Worm (Caenorhabditis elegans) whole organism, L2 larva: ENCODE data around the gene tmed-13.

Experiments
- R02D3.7 ChIP-seq: fragments of 150-350 bp; optimal IDR thresholded peaks from 2 replicates; lab custom pipeline; 2014; ENCODE audit warnings: missing biosample characterization, missing genetic modification characterization
- alr-1 ChIP-seq: fragments of 150-350 bp; optimal IDR thresholded peaks from 2 replicates; lab custom pipeline; 2014; ENCODE audit warnings: missing biosample characterization, missing genetic modification characterization
- aly-2 ChIP-seq: fragments of 150-350 bp; optimal IDR thresholded peaks from 2 replicates; lab custom pipeline; 2014; ENCODE audit warnings: missing biosample characterization, missing genetic modification characterization
- ama-1 ChIP-seq: fragments of 150-350 bp; optimal IDR thresholded peaks from 2 replicates; lab custom pipeline; 2018; ENCODE audit warnings: inconsistent platforms
- blmp-1 ChIP-seq: sonication (generic microtip); optimal IDR thresholded peaks from 2 replicates; lab custom pipeline; 2017; ENCODE audit warnings: missing genetic modification characterization, mild to moderate bottlenecking, missing compliant biosample characterization, antibody characterized with exemption, moderate library complexity; ENCODE audit not compliant: insufficient read depth
- ceh-16 ChIP-seq: fragments of 150-350 bp; optimal IDR thresholded peaks from 2 replicates; lab custom pipeline; 2014; ENCODE audit warnings: missing biosample characterization, missing genetic modification characterization
- ceh-82 ChIP-seq: fragments of 150-350 bp; optimal IDR thresholded peaks from 2 replicates; lab custom pipeline; 2014; ENCODE audit warnings: missing biosample characterization, missing genetic modification characterization
- crh-2 ChIP-seq: sonication (generic microtip); optimal IDR thresholded peaks from 2 replicates; lab custom pipeline; 2017; ENCODE audit warnings: missing biosample characterization, missing genetic modification characterization
- elt-3 ChIP-seq: sonication (generic microtip); optimal IDR thresholded peaks from 2 replicates; lab custom pipeline; 2017; ENCODE audit warnings: missing biosample characterization, missing genetic modification characterization
- gmeb-1 ChIP-seq: fragments of 150-350 bp; optimal IDR thresholded peaks from 2 replicates; lab custom pipeline; 2014; ENCODE audit warnings: missing biosample characterization, missing genetic modification characterization
- lin-13 ChIP-seq: fragments of 150-350 bp; optimal IDR thresholded peaks from 2 replicates; lab custom pipeline; 2014; ENCODE audit warnings: missing biosample characterization, missing genetic modification reagents, missing genetic modification characterization
- lin-39 ChIP-seq: fragments of 150-350 bp; optimal IDR thresholded peaks from 2 replicates; lab custom pipeline; 2014; ENCODE audit warnings: missing biosample characterization, missing genetic modification reagents, missing genetic modification characterization
- lsy-2 ChIP-seq, 2 experiments: fragments of 150-350 bp in 1 of 2; sonication (generic microtip) in 1 of 2; optimal IDR thresholded peaks; 2 replicates each; lab custom pipeline; 2014 to 2017; ENCODE audit warnings: missing biosample characterization in 2 of 2, missing genetic modification characterization in 2 of 2
- mab-5 ChIP-seq: fragments of 150-350 bp; optimal IDR thresholded peaks from 2 replicates; lab custom pipeline; 2014; ENCODE audit warnings: missing biosample characterization, missing genetic modification characterization
- mdl-1 ChIP-seq, 2 experiments: fragments of 150-350 bp in 1 of 2; sonication (generic microtip) in 1 of 2; optimal IDR thresholded peaks; 2 replicates each; lab custom pipeline; 2017; ENCODE audit warnings: missing biosample characterization in 2 of 2, missing genetic modification characterization in 2 of 2
- nhr-10 ChIP-seq: sonication (generic microtip); optimal IDR thresholded peaks from 2 replicates; lab custom pipeline; 2017; ENCODE audit warnings: missing biosample characterization, missing genetic modification characterization
- nhr-11 ChIP-seq: fragments of 150-350 bp; optimal IDR thresholded peaks from 2 replicates; lab custom pipeline; 2014; ENCODE audit warnings: missing biosample characterization, missing genetic modification characterization
- nhr-12 ChIP-seq: fragments of 150-350 bp; optimal IDR thresholded peaks from 2 replicates; lab custom pipeline; 2014; ENCODE audit warnings: missing biosample characterization, missing genetic modification characterization
- nhr-23 ChIP-seq: fragments of 150-350 bp; optimal IDR thresholded peaks from 2 replicates; lab custom pipeline; 2014; ENCODE audit warnings: missing biosample characterization, missing genetic modification reagents, missing genetic modification characterization
- nhr-237 ChIP-seq: fragments of 150-350 bp; optimal IDR thresholded peaks from 2 replicates; lab custom pipeline; 2014; ENCODE audit warnings: missing biosample characterization, missing genetic modification characterization
- nhr-25 ChIP-seq: fragments of 150-350 bp; sonication (generic microtip); optimal IDR thresholded peaks from 3 replicates; lab custom pipeline; 2014; ENCODE audit warnings: missing biosample characterization, missing genetic modification characterization
- skn-1 ChIP-seq: sonication (generic microtip); optimal IDR thresholded peaks from 2 replicates; lab custom pipeline; 2017; ENCODE audit warnings: missing biosample characterization, missing genetic modification characterization
- sma-3 ChIP-seq: sonication (generic microtip); optimal IDR thresholded peaks from 2 replicates; lab custom pipeline; 2016; ENCODE audit warnings: missing genetic modification reagents, missing genetic modification characterization, missing compliant biosample characterization
- sma-9 ChIP-seq, 2 experiments: fragments of 150-350 bp in 1 of 2; sonication (generic microtip) in 1 of 2; optimal IDR thresholded peaks; 2 replicates each; lab custom pipeline; 2014 to 2016; ENCODE audit warnings: missing genetic modification characterization in 2 of 2, mild to moderate bottlenecking in 1 of 2, missing biosample characterization in 1 of 2, missing compliant biosample characterization in 1 of 2, missing genetic modification reagents in 1 of 2, moderate library complexity in 1 of 2
- snpc-4 ChIP-seq: fragments of 150-350 bp; optimal IDR thresholded peaks from 2 replicates; lab custom pipeline; 2014; ENCODE audit warnings: missing biosample characterization, missing genetic modification characterization
- unc-55 ChIP-seq: fragments of 150-350 bp; sonication (generic microtip); optimal IDR thresholded peaks from 3 replicates; lab custom pipeline; 2014; ENCODE audit warnings: missing biosample characterization, missing genetic modification reagents, missing genetic modification characterization
- unc-62 ChIP-seq: fragments of 150-350 bp; optimal IDR thresholded peaks from 2 replicates; lab custom pipeline; 2014; ENCODE audit warnings: missing biosample characterization, missing genetic modification reagents, missing genetic modification characterization
- zag-1 ChIP-seq: fragments of 150-350 bp; optimal IDR thresholded peaks from 2 replicates; lab custom pipeline; 2014; ENCODE audit warnings: missing biosample characterization, missing genetic modification characterization
- ztf-1 ChIP-seq: fragments of 200-800 bp; sonication (Bioruptor generic); conservative IDR thresholded peaks from 2 replicates; pipeline ENCODE4 v1.3.6; 2022; ENCODE audit warnings: missing genetic modification characterization, missing compliant biosample characterization
- ztf-11 ChIP-seq: sonication (generic microtip); optimal IDR thresholded peaks from 2 replicates; lab custom pipeline; 2017; ENCODE audit warnings: missing biosample characterization, missing genetic modification characterization
- ztf-4 ChIP-seq: fragments of 150-350 bp; optimal IDR thresholded peaks from 2 replicates; lab custom pipeline; 2014; ENCODE audit warnings: missing biosample characterization, missing genetic modification characterization

tmed-13 gene

DNA sequence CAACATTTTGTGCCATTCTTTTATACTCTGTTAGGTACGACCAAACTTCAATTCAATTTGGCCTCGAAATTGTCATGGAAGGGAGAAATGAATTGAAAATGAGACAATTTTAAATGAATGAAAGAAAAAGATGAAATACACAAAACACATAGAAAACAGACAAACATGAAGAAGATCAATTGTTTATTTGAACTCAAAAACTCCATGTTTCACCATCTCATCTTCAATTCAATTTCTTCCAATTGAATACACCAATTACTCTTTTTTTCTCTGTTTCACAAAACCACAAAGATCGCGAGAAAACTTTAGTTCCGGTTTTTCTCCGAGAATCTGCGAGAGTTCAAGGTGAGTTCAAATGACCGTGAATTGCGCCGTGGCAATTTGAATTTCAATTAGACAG lies 44.0 kb downstream of the tmed-13 start:
- TF ChIP-seq ztf-11 (no peak), unc-55 (GFP tag; lab: Kevin White, UChicago) (peak; percentile 57), nhr-25 (tag; lab: Kevin White, UChicago) (peak; percentile 58), lin-39 (no peak), snpc-4 (tag; lab: Kevin White, UChicago) (no peak), ztf-1 (GFP tag; lab: Robert Waterston, UW) (no peak), alr-1 (tag; lab: Kevin White, UChicago) (no peak), ceh-82 (tag; lab: Kevin White, UChicago) (no peak), aly-2 (no peak), ama-1 (lab: Kevin White, UChicago) (no peak), sma-9 (GFP tag; optimal IDR thresholded peaks at IDR 0.05; lab: Kevin White, UChicago) (peak; percentile 29), sma-9 (tag; optimal IDR thresholded peaks at IDR 0.05; lab: Kevin White, UChicago) (no peak), gmeb-1 (no peak), mdl-1 (tag; optimal IDR thresholded peaks at IDR 0.05; lab: Kevin White, UChicago) (no peak), nhr-23 (tag; lab: Kevin White, UChicago) (no peak), ceh-16 (no peak)
- TF ChIP-seq, all 48 proteins: peak for 3

- TF ChIP-seq nhr-12 (no peak), nhr-25 (tag; lab: Kevin White, UChicago) (no peak), blmp-1 (no peak), sma-3 (GFP tag; lab: Kevin White, UChicago) (no peak), nhr-23 (tag; lab: Kevin White, UChicago) (no peak), nhr-11 (no peak), elt-3 (tag; lab: Kevin White, UChicago) (no peak), R02D3.7 (tag; lab: Kevin White, UChicago) (no peak), ztf-1 (GFP tag; lab: Robert Waterston, UW) (no peak), skn-1 (tag; lab: Kevin White, UChicago) (no peak)
Observed at ce11 chrIV:6426089-6426715, 45.0 kb downstream of the tmed-13 start, which contains the start of gene acp-6. Gene acp-6 (minus strand): TSS chrIV:6426139.

- TF ChIP-seq lin-13 (GFP tag; lab: Kevin White, UChicago) = no peak
- no peak for TF ChIP-seq mab-5 (tag; lab: Kevin White, UChicago)
- no peak for TF ChIP-seq crh-2 (tag; lab: Kevin White, UChicago)
- no peak for TF ChIP-seq zag-1 (tag; lab: Kevin White, UChicago)
- no peak for TF ChIP-seq ztf-4 (tag; lab: Kevin White, UChicago)
- no peak for TF ChIP-seq nhr-10 (tag; lab: Kevin White, UChicago)
- no peak for TF ChIP-seq nhr-11
- no peak for TF ChIP-seq R02D3.7 (tag; lab: Kevin White, UChicago)
- TF ChIP-seq unc-62 (GFP tag; lab: Kevin White, UChicago) = no peak
- no peak for TF ChIP-seq lin-39
- TF ChIP-seq lsy-2 (tag; optimal IDR thresholded peaks at IDR 0.05; lab: Kevin White, UChicago) = no peak
- no peak for TF ChIP-seq nhr-237 (tag; lab: Kevin White, UChicago)
Observed at ce11 chrIV:6421183-6421635, 50.0 kb downstream of the tmed-13 start, which contains the start of gene puf-11. Gene puf-11 (plus strand): TSS chrIV:6421585.
